Worm (Caenorhabditis elegans): ENCODE data around the gene decr-1.2.

DNA sequence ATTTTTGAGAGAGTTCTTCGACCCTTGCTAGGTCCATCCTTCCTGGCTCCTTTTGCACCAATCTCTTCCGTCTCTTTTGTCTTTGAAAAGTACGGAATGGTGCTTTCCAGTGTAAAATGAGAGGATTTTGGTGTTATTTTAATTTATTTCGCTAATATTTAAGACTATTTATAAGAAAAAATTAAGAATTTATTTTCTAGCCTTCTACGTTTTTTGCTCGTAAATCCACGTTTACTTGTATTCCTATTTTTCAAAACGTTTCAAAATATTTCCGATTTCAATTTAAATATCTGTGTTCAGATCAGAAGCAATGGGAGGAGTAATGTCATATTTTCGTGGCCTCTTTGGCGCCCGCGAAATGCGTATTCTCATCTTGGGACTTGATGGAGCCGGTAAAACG, 36.3 kb downstream of the decr-1.2 start, which contains the start of gene arl-1:
- TF ChIP-seq F13C5.2 (tag; optimal IDR thresholded peaks at IDR 0.05) (no peak), flt-1 (GFP tag; IDR thresholded peaks at IDR 0.05) (no peak), hmbx-1 (tag; optimal IDR thresholded peaks at IDR 0.05) (no peak), aly-1 (tag; optimal IDR thresholded peaks at IDR 0.05) (no peak), hnd-1 (tag; optimal IDR thresholded peaks at IDR 0.05) (no peak), B0310.2 (tag; optimal IDR thresholded peaks at IDR 0.05) (no peak), scrt-1 (GFP tag; IDR thresholded peaks at IDR 0.05) (no peak), pes-1 (GFP tag; IDR thresholded peaks at IDR 0.05) (no peak), ama-1 (optimal IDR thresholded peaks at IDR 0.05) (no peak), sea-1 (GFP tag; conservative IDR thresholded peaks at IDR 0.05) (no peak), tbx-37 (GFP tag; conservative IDR thresholded peaks at IDR 0.05) (no peak), ceh-36 (tag; optimal IDR thresholded peaks at IDR 0.05) (no peak)
